Worm (Caenorhabditis elegans): ENCODE results near the gene Y50D4A.4.

Y50D4A.4 gene

ce11 chrV:1195995-1196394, at the start of gene Y50D4A.4, which contains the start of gene wrb-1:
TSS of gene Y50D4A.4 (minus strand) at chrV:1196127.
TSS of gene wrb-1 (plus strand) at chrV:1196072.
- no peak for TF ChIP-seq unc-62 (GFP tag; optimal IDR thresholded peaks at IDR 0.05)

- TF ChIP-seq unc-62 (GFP tag; optimal IDR thresholded peaks at IDR 0.05): no peak
Measured at ce11 chrV:1244021-1244708, 48.2 kb upstream of the Y50D4A.4 start.

ce11 chrV:1243011-1243410, 47.1 kb upstream of the Y50D4A.4 start:
- TF ChIP-seq unc-62 (GFP tag; optimal IDR thresholded peaks at IDR 0.05): no peak

ce11 chrV:1242432-1242831, 46.5 kb upstream of the Y50D4A.4 start:
- no peak for TF ChIP-seq unc-62 (GFP tag; optimal IDR thresholded peaks at IDR 0.05)

ce11 chrV:1236333-1237068, 40.6 kb upstream of the Y50D4A.4 start:
- no peak for TF ChIP-seq unc-62 (GFP tag; optimal IDR thresholded peaks at IDR 0.05)

- TF ChIP-seq unc-62 (GFP tag; optimal IDR thresholded peaks at IDR 0.05): no peak
Measured at ce11 chrV:1235355-1235754, 39.4 kb upstream of the Y50D4A.4 start, which contains the start of gene madd-2. TSS of gene madd-2 (minus strand) at chrV:1235455.

- no peak for TF ChIP-seq unc-62 (GFP tag; optimal IDR thresholded peaks at IDR 0.05)
Measured at ce11 chrV:1232574-1232973, 36.6 kb upstream of the Y50D4A.4 start.

- no peak for TF ChIP-seq unc-62 (GFP tag; optimal IDR thresholded peaks at IDR 0.05)
Measured at ce11 chrV:1230540-1230939, 34.6 kb upstream of the Y50D4A.4 start.

ce11 chrV:1228884-1229662, 33.1 kb upstream of the Y50D4A.4 start:
- TF ChIP-seq unc-62 (GFP tag; optimal IDR thresholded peaks at IDR 0.05): no peak

- TF ChIP-seq unc-62 (GFP tag; optimal IDR thresholded peaks at IDR 0.05): no peak
Measured at ce11 chrV:1227756-1228665, 32.1 kb upstream of the Y50D4A.4 start.

- TF ChIP-seq unc-62 (GFP tag; optimal IDR thresholded peaks at IDR 0.05): no peak
Measured at ce11 chrV:1226239-1226638, 30.3 kb upstream of the Y50D4A.4 start.

- TF ChIP-seq unc-62 (GFP tag; optimal IDR thresholded peaks at IDR 0.05): no peak
Measured at ce11 chrV:1223559-1223958, 27.6 kb upstream of the Y50D4A.4 start.

- TF ChIP-seq unc-62 (GFP tag; optimal IDR thresholded peaks at IDR 0.05): no peak
Measured at ce11 chrV:1220509-1220908, 24.6 kb upstream of the Y50D4A.4 start, which contains the start of gene Y50D4A.10. TSS of gene Y50D4A.10 (minus strand) at chrV:1220565.

- TF ChIP-seq unc-62 (GFP tag; optimal IDR thresholded peaks at IDR 0.05): no peak
Measured at ce11 chrV:1207589-1207988, 11.7 kb upstream of the Y50D4A.4 start, which contains the start of gene Y50D4A.1. TSS of gene Y50D4A.1 (plus strand) at chrV:1207889.

ce11 chrV:1206971-1207370, 11.0 kb upstream of the Y50D4A.4 start, which contains the start of gene Y50D4A.5:
TSS of gene Y50D4A.5 (plus strand) at chrV:1207307.
- no peak for TF ChIP-seq unc-62 (GFP tag; optimal IDR thresholded peaks at IDR 0.05)
